Worm (Caenorhabditis elegans): ENCODE results near the gene C16C10.2.

C16C10.2 gene

DNA sequence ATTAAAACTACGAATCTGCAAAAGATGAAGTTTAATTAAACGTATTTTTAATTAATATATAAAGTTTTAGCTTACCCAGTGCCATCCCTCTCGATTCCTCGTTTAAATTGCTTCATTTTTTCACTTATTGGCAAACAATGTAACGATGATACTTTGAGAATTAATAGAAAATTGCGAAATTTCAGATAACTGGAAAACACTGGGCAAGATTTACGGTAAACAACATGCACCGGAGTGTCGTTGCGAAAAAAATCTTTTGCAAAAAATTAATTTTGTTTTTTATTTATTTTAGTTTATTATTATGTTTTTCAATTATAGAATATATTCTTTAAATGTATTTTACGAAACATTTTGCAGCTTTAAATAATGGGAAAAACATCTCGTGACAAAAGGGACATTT lies 25.6 kb upstream of the C16C10.2 start, which contains the start of the genes pelo-1 and R74.7:
Gene pelo-1, minus strand, starts transcription at position 151 of the 400 bp plus-strand sequence.
Gene R74.7, plus strand, starts transcription at position 358 of the 400 bp plus-strand sequence.
- no peak for TF ChIP-seq ztf-25 (GFP tag; IDR thresholded peaks at IDR 0.05)
- TF ChIP-seq cebp-1 (GFP tag; IDR thresholded peaks at IDR 0.05): peak; percentile 70; the same call in 1 of the 2 replicates
- TF ChIP-seq cebp-1 (tag; optimal IDR thresholded peaks at IDR 0.05): peak; percentile 95
- peak; percentile 89 for TF ChIP-seq attf-3 (GFP tag; conservative IDR thresholded peaks at IDR 0.05)

DNA sequence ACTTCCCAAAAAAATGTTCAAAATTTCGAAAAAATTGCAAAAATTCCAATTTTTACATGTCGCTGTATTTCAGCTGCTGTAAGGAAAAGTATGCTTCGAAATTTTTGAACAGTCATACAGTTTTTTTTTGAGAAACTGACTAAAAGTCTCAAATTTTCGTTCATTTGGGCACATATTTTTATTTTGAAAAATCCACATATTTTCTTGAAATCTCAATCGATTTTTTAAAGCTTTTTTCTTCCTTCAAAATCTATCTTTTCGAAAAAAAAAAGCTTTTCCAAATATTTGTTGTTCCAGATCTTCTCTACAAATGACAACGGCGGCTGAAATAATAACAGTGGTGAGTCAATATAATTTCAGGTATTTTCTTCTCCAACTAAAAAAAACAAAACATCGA lies 18.5 kb upstream of the C16C10.2 start, which contains the start of gene asd-1:
Gene asd-1, plus strand, starts transcription at position 298 of the 397 bp plus-strand sequence.
- TF ChIP-seq madf-10 (tag; optimal IDR thresholded peaks at IDR 0.05) (no peak), egl-18 (GFP tag; IDR thresholded peaks at IDR 0.05) (no peak), lir-1 (GFP tag; conservative IDR thresholded peaks at IDR 0.05) (no peak), unc-130 (GFP tag; optimal IDR thresholded peaks at IDR 0.05) (no peak), F39B2.1 (GFP tag; IDR thresholded peaks at IDR 0.05) (no peak), ccch-3 (GFP tag; optimal IDR thresholded peaks at IDR 0.05) (no peak), ceh-91 (GFP tag; IDR thresholded peaks at IDR 0.05) (no peak), ama-1 (optimal IDR thresholded peaks at IDR 0.05) (no peak), ama-1 (GFP tag; optimal IDR thresholded peaks at IDR 0.05) (no peak), nhr-80 (tag; optimal IDR thresholded peaks at IDR 0.05) (no peak), lsl-1 (GFP tag; optimal IDR thresholded peaks at IDR 0.05) (no peak), rcor-1 (GFP tag; IDR thresholded peaks at IDR 0.05) (no peak), dox-1 (GFP tag; IDR thresholded peaks at IDR 0.05) (no peak), zim-3 (tag; optimal IDR thresholded peaks at IDR 0.05) (no peak), T26A5.8 (tag; optimal IDR thresholded peaks at IDR 0.05) (no peak), Y53G8AR.9 (GFP tag; conservative IDR thresholded peaks at IDR 0.05) (no peak), B0336.3 (GFP tag; IDR thresholded peaks at IDR 0.05) (no peak), sptf-2 (GFP tag; optimal IDR thresholded peaks at IDR 0.05) (no peak), attf-3 (GFP tag; conservative IDR thresholded peaks at IDR 0.05) (no peak), efl-1 (GFP tag; optimal IDR thresholded peaks at IDR 0.05) (no peak)

DNA sequence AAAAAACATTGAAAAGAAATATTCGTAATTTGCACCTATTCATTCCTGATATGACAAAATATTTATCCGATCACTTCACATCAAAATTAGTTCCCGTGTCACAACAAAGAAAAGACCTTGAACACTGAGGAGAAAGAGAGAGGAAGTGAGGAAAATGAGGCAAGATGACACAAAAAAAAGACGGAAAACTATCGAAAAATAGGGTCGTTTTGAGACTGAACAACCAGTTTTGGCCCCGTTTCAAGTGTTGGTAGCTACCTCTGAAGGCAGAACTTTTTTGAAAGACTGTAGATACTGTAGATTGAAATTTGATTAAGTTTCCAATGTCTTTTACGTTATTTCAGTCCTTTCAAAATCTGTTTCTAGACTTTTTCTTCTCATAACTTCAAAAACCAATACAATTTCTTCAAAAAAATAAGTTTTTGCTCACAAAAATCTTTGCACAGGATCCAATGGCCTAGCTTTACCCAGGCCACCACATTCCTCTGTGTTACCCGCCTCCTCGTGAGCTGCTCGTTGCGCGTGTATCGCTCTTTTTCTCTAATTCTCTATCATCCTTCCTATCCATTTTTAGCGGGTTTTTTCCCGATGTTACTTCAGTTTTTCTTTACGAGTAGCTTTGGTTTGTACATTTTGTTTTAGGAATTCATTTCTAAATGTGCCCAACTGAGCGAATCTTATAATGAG lies 18.0 kb upstream of the C16C10.2 start:
- TF ChIP-seq cebp-1 (GFP tag; IDR thresholded peaks at IDR 0.05) (no peak), cebp-1 (tag; optimal IDR thresholded peaks at IDR 0.05) (peak; percentile 45), somi-1 (GFP tag; optimal IDR thresholded peaks at IDR 0.05) (no peak), mcd-1 (GFP tag; IDR thresholded peaks at IDR 0.05) (0 out of 2 replicates have a peak, but pooled peaks have one; percentile 25), dox-1 (GFP tag; IDR thresholded peaks at IDR 0.05) (0 out of 2 replicates have a peak, but pooled peaks have one; percentile 20), lin-35 (GFP tag; optimal IDR thresholded peaks at IDR 0.05) (peak in 1 of 3 experiments; percentile 23), cebp-2 (GFP tag; IDR thresholded peaks at IDR 0.05) (no peak), D2030.7 (GFP tag; IDR thresholded peaks at IDR 0.05) (0 out of 2 replicates have a peak, but pooled peaks have one; percentile 18), ekl-4 (GFP tag; IDR thresholded peaks at IDR 0.05) (peak; percentile 31; the same call in 1 of the 2 replicates), ztf-6 (GFP tag; IDR thresholded peaks at IDR 0.05) (0 out of 2 replicates have a peak, but pooled peaks have one; percentile 13), K12H6.12 (tag; optimal IDR thresholded peaks at IDR 0.05) (peak; percentile 26), efl-1 (GFP tag; optimal IDR thresholded peaks at IDR 0.05) (peak; percentile 57), Y67H2A.10 (GFP tag; conservative IDR thresholded peaks at IDR 0.05) (0 out of 2 replicates have a peak, but pooled peaks have one; percentile 14), tbp1 (GFP tag; optimal IDR thresholded peaks at IDR 0.05) (no peak), ceh-27 (GFP tag; optimal IDR thresholded peaks at IDR 0.05) (peak; percentile 19), hmg-1.2 (GFP tag; IDR thresholded peaks at IDR 0.05) (peak; percentile 66; the same call in 1 of the 2 replicates), nhr-120 (GFP tag; IDR thresholded peaks at IDR 0.05) (no peak), ZK185.1 (tag; optimal IDR thresholded peaks at IDR 0.05; ENCODE audit: poor library complexity, severe bottlenecking) (peak; percentile 11)
